Fruit fly (Drosophila melanogaster) whole organism, embryonic: ENCODE data around the gene CG15880.

Source experiments
- Abd-B ChIP-seq: fragments of 200-800 bp; sonication (Bioruptor generic); optimal IDR thresholded peaks from 2 replicates; lab custom pipeline; 2018; ENCODE audit warnings: missing biosample characterization, mild to moderate bottlenecking, missing genetic modification characterization, moderate library complexity
- Ada2b ChIP-seq: fragments of 200-800 bp; sonication (Bioruptor generic); IDR thresholded peaks from 2 replicates; pipeline ENCODE4 v1.3.6; 2022; ENCODE audit warnings: missing biosample characterization, missing genetic modification characterization
- CG10147 ChIP-seq: fragments of 200-800 bp; sonication (Bioruptor generic); optimal IDR thresholded peaks from 2 replicates; lab custom pipeline; 2019; ENCODE audit warnings: missing biosample characterization, mild to moderate bottlenecking, missing genetic modification characterization, moderate library complexity
- CG11247 ChIP-seq: fragments of 200-800 bp; sonication (Bioruptor generic); IDR thresholded peaks from 2 replicates; pipeline ENCODE4 v1.3.6; 2022; ENCODE audit warnings: missing biosample characterization, missing genetic modification characterization
- CG11504 ChIP-seq: fragments of 200-800 bp; sonication (Bioruptor generic); optimal IDR thresholded peaks from 3 replicates; lab custom pipeline; 2019; ENCODE audit warnings: missing biosample characterization, mild to moderate bottlenecking, missing genetic modification characterization, moderate library complexity
- CG11723 ChIP-seq: fragments of 200-800 bp; sonication (Bioruptor generic); optimal IDR thresholded peaks from 2 replicates; lab custom pipeline; 2017; ENCODE audit warnings: missing biosample characterization, mild to moderate bottlenecking, missing genetic modification characterization
- CG12236 ChIP-seq: fragments of 200-800 bp; sonication (Bioruptor generic); optimal IDR thresholded peaks from 2 replicates; lab custom pipeline; 2016; ENCODE audit warnings: missing biosample characterization, missing genetic modification characterization
- CG13287 ChIP-seq: fragments of 200-800 bp; sonication (Bioruptor generic); IDR thresholded peaks from 2 replicates; pipeline ENCODE4 v1.3.6; 2022; ENCODE audit warnings: missing biosample characterization, missing genetic modification characterization; ENCODE audit not compliant: partially characterized antibody
- CG15696 ChIP-seq: fragments of 200-800 bp; sonication (Bioruptor generic); optimal IDR thresholded peaks from 2 replicates; lab custom pipeline; 2019; ENCODE audit warnings: missing biosample characterization, mild to moderate bottlenecking, missing genetic modification characterization, moderate library complexity
- CG17359 ChIP-seq: fragments of 200-800 bp; sonication (Bioruptor generic); optimal IDR thresholded peaks from 3 replicates; lab custom pipeline; 2018; ENCODE audit warnings: missing biosample characterization, mild to moderate bottlenecking, missing genetic modification characterization, moderate library complexity
- CG18011 ChIP-seq: fragments of 200-800 bp; sonication (Bioruptor generic); optimal IDR thresholded peaks from 2 replicates; lab custom pipeline; 2017; ENCODE audit warnings: missing biosample characterization, missing genetic modification characterization, mild to moderate bottlenecking, moderate library complexity, missing genotype
- CG18599 ChIP-seq: fragments of 200-800 bp; sonication (Bioruptor generic); optimal IDR thresholded peaks from 3 replicates; lab custom pipeline; 2017; ENCODE audit warnings: missing biosample characterization, missing genetic modification characterization, mild to moderate bottlenecking, moderate library complexity, missing genetic modification reagents
- CG30431 ChIP-seq: fragments of 200-800 bp; sonication (Bioruptor generic); optimal IDR thresholded peaks from 2 replicates; lab custom pipeline; 2017; ENCODE audit warnings: missing biosample characterization, missing genetic modification characterization
- CG33213 ChIP-seq: fragments of 200-800 bp; sonication (Bioruptor generic); optimal IDR thresholded peaks from 3 replicates; lab custom pipeline; 2016; ENCODE audit warnings: missing biosample characterization, missing genetic modification characterization
- CG33557 ChIP-seq: fragments of 200-800 bp; sonication (Bioruptor generic); optimal IDR thresholded peaks from 2 replicates; lab custom pipeline; 2019; ENCODE audit warnings: missing biosample characterization, mild to moderate bottlenecking, missing genetic modification characterization, moderate library complexity
- CG34376 ChIP-seq: fragments of 200-800 bp; sonication (Bioruptor generic); optimal IDR thresholded peaks from 2 replicates; lab custom pipeline; 2018; ENCODE audit warnings: missing biosample characterization, mild to moderate bottlenecking, missing genetic modification characterization
- CG34422 ChIP-seq: fragments of 200-800 bp; sonication (Bioruptor generic); IDR thresholded peaks from 3 replicates; pipeline ENCODE4 v1.3.6; 2022; ENCODE audit warnings: missing biosample characterization, missing genetic modification characterization
- CG4707 ChIP-seq: fragments of 200-800 bp; sonication (Bioruptor generic); optimal IDR thresholded peaks from 2 replicates; lab custom pipeline; 2018; ENCODE audit warnings: missing biosample characterization, mild to moderate bottlenecking, missing genetic modification characterization, moderate library complexity
- CG4730 ChIP-seq: fragments of 200-800 bp; sonication (Bioruptor generic); IDR thresholded peaks from 2 replicates; pipeline ENCODE4 v1.3.6; 2022; ENCODE audit warnings: missing biosample characterization, missing genetic modification characterization
- CG4854 ChIP-seq: fragments of 200-800 bp; sonication (Bioruptor generic); optimal IDR thresholded peaks from 2 replicates; lab custom pipeline; 2016; ENCODE audit warnings: missing biosample characterization, missing genetic modification characterization, inconsistent platforms
- CG9797 ChIP-seq: fragments of 200-800 bp; sonication (Bioruptor generic); optimal IDR thresholded peaks from 3 replicates; lab custom pipeline; 2018; ENCODE audit warnings: missing biosample characterization, mild to moderate bottlenecking, missing genetic modification characterization
- CG9817 ChIP-seq: fragments of 200-800 bp; sonication (Bioruptor generic); optimal IDR thresholded peaks from 2 replicates; lab custom pipeline; 2018; ENCODE audit warnings: missing biosample characterization, mild to moderate bottlenecking, missing genetic modification characterization, moderate library complexity
- D19B ChIP-seq: fragments of 200-800 bp; sonication (Bioruptor generic); optimal IDR thresholded peaks from 2 replicates; lab custom pipeline; 2017; ENCODE audit warnings: missing biosample characterization, mild to moderate bottlenecking, missing genetic modification characterization
- Drgx ChIP-seq: fragments of 200-800 bp; sonication (Bioruptor generic); IDR thresholded peaks from 2 replicates; pipeline ENCODE4 v1.3.6; 2022; ENCODE audit warnings: missing biosample characterization, missing genetic modification characterization
- ERR ChIP-seq: fragments of 200-800 bp; sonication (Bioruptor generic); optimal IDR thresholded peaks from 2 replicates; lab custom pipeline; 2016; ENCODE audit warnings: missing biosample characterization, missing genetic modification characterization
- Hr3 ChIP-seq: fragments of 200-800 bp; sonication (Bioruptor generic); optimal IDR thresholded peaks from 3 replicates; lab custom pipeline; 2016; ENCODE audit warnings: missing biosample characterization, missing genetic modification characterization
- NfI ChIP-seq: fragments of 200-800 bp; sonication (Bioruptor generic); optimal IDR thresholded peaks from 3 replicates; lab custom pipeline; 2018; ENCODE audit warnings: missing biosample characterization, mild to moderate bottlenecking, missing genetic modification characterization, moderate library complexity
- Scr ChIP-seq: fragments of 200-800 bp; sonication (Bioruptor generic); IDR thresholded peaks from 2 replicates; pipeline ENCODE4 v1.3.6; 2022; ENCODE audit warnings: missing biosample characterization, missing genetic modification characterization; ENCODE audit not compliant: partially characterized antibody
- Sox102F ChIP-seq: fragments of 200-800 bp; sonication (Bioruptor generic); optimal IDR thresholded peaks from 2 replicates; lab custom pipeline; 2018; ENCODE audit warnings: missing biosample characterization, mild to moderate bottlenecking, missing genetic modification characterization, moderate library complexity
- Spps ChIP-seq: fragments of 200-800 bp; sonication (Bioruptor generic); optimal IDR thresholded peaks from 2 replicates; lab custom pipeline; 2018; ENCODE audit warnings: missing biosample characterization, mild to moderate bottlenecking, missing genetic modification characterization
- TFAM ChIP-seq: fragments of 200-800 bp; sonication (Bioruptor generic); optimal IDR thresholded peaks from 2 replicates; lab custom pipeline; 2017; ENCODE audit warnings: missing biosample characterization, missing genetic modification characterization, inconsistent platforms
- Usf ChIP-seq: fragments of 200-800 bp; sonication (Bioruptor generic); optimal IDR thresholded peaks from 2 replicates; lab custom pipeline; 2017; ENCODE audit warnings: missing genotype, missing biosample characterization, missing genetic modification characterization
- YL-1 ChIP-seq: fragments of 200-800 bp; sonication (Bioruptor generic); optimal IDR thresholded peaks from 3 replicates; lab custom pipeline; 2017; ENCODE audit warnings: missing biosample characterization, mild to moderate bottlenecking, missing genetic modification characterization
- chm ChIP-seq: fragments of 200-800 bp; sonication (Bioruptor generic); IDR thresholded peaks from 2 replicates; pipeline ENCODE4 v1.3.6; 2022; ENCODE audit warnings: missing biosample characterization, missing genetic modification characterization
- esg ChIP-seq: fragments of 200-800 bp; sonication (Bioruptor generic); conservative IDR thresholded peaks from 2 replicates; pipeline ENCODE4 v1.3.6; 2022; ENCODE audit warnings: missing biosample characterization, missing genetic modification characterization
- grn ChIP-seq: fragments of 200-800 bp; sonication (Bioruptor generic); optimal IDR thresholded peaks from 3 replicates; lab custom pipeline; 2017; ENCODE audit warnings: missing biosample characterization, missing genetic modification characterization
- gsb-n ChIP-seq: fragments of 200-800 bp; sonication (Bioruptor generic); optimal IDR thresholded peaks from 3 replicates; lab custom pipeline; 2018; ENCODE audit warnings: missing biosample characterization, mild to moderate bottlenecking, missing genetic modification characterization
- inv ChIP-seq: fragments of 200-800 bp; sonication (Bioruptor generic); IDR thresholded peaks from 2 replicates; pipeline ENCODE4 v1.3.6; 2022; ENCODE audit warnings: missing biosample characterization, missing genetic modification characterization; ENCODE audit not compliant: partially characterized antibody
- jing ChIP-seq: fragments of 200-800 bp; sonication (Bioruptor generic); optimal IDR thresholded peaks from 2 replicates; lab custom pipeline; 2018; ENCODE audit warnings: missing biosample characterization, mild to moderate bottlenecking, missing genetic modification characterization
- knrl ChIP-seq: fragments of 200-800 bp; sonication (Bioruptor generic); IDR thresholded peaks from 3 replicates; pipeline ENCODE4 v1.3.6; 2022; ENCODE audit warnings: missing biosample characterization, missing genetic modification characterization; ENCODE audit not compliant: partially characterized antibody
- lov ChIP-seq, 2 experiments: fragments of 200-800 bp in 1 of 2; fragments of >200 bp in 1 of 2; sonication (Bioruptor generic) in 1 of 2; IDR thresholded peaks in 1 of 2; optimal IDR thresholded peaks in 1 of 2; 2 replicates in 1 of 2; 3 replicates in 1 of 2; pipeline versions ENCODE4 v1.3.6 to Lab custom; 2017 to 2022; ENCODE audit warnings: missing biosample characterization in 1 of 2, missing genetic modification characterization in 1 of 2
- mirr ChIP-seq: fragments of 200-800 bp; sonication (Bioruptor generic); optimal IDR thresholded peaks from 3 replicates; lab custom pipeline; 2018; ENCODE audit warnings: missing biosample characterization, mild to moderate bottlenecking, missing genetic modification characterization
- pan ChIP-seq, 4 experiments: fragments of >200 bp in 3 of 4; fragments of 200-800 bp in 1 of 4; sonication (Bioruptor generic) in 1 of 4; optimal IDR thresholded peaks in 3 of 4; IDR thresholded peaks in 1 of 4; 2 replicates each; pipeline versions ENCODE4 v1.3.6 to Lab custom; 2017 to 2022; ENCODE audit warnings: missing biosample characterization in 2 of 4, missing genetic modification characterization in 2 of 4, mixed read lengths in 1 of 4
- scrt ChIP-seq: fragments of 200-800 bp; sonication (Bioruptor generic); optimal IDR thresholded peaks from 2 replicates; lab custom pipeline; 2018; ENCODE audit warnings: missing biosample characterization, mild to moderate bottlenecking, missing genetic modification characterization, moderate library complexity
- slp2 ChIP-seq: fragments of 200-800 bp; sonication (Bioruptor generic); optimal IDR thresholded peaks from 2 replicates; lab custom pipeline; 2016; ENCODE audit warnings: missing biosample characterization, missing genetic modification characterization
- so ChIP-seq: fragments of 200-800 bp; sonication (Bioruptor generic); IDR thresholded peaks from 3 replicates; pipeline ENCODE4 v1.3.6; 2022; ENCODE audit warnings: missing biosample characterization, missing genetic modification characterization
- zen2 ChIP-seq: fragments of 200-800 bp; sonication (Bioruptor generic); IDR thresholded peaks from 3 replicates; pipeline ENCODE4 v1.3.6; 2022; ENCODE audit warnings: missing biosample characterization, missing genetic modification characterization; ENCODE audit not compliant: partially characterized antibody
- zfh2 ChIP-seq: fragments of 200-800 bp; sonication (Bioruptor generic); optimal IDR thresholded peaks from 2 replicates; lab custom pipeline; 2016; ENCODE audit warnings: missing biosample characterization, missing genetic modification characterization

CG15880 gene

DNA sequence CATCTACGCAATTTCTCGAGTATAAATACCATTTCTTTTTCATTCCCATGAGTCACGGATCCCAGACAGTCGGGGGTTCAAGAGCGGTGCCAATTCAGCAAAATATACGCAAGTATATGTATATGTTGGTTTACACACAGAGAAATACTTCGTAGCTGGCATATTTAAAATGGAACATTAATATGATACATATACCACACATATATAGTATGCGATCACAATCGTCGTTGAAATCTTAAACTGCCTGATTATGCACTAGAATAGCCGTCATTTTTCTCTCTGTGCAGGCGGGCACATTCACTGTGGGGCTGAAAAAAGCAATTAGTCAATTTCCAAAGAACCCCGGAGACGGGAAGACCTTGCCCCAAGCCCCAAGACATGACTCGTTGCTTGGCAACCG lies 24.0 kb upstream of the CG15880 start (continued):
- TF ChIP-seq CG17359 (tag; lab: Kevin White, UChicago) = peak; percentile 70
- no peak for TF ChIP-seq lov (optimal IDR thresholded peaks at IDR 0.05; lab: Kevin White, UChicago)
- peak; percentile 72; the same call in 1 of the 3 replicates for TF ChIP-seq lov (GFP tag; IDR thresholded peaks at IDR 0.05; lab: Robert Waterston, UW)
- no peak for TF ChIP-seq CG13287
- no peak for TF ChIP-seq grn (GFP tag; lab: Kevin White, UChicago)
- TF ChIP-seq scrt (GFP tag; lab: Kevin White, UChicago) = peak; percentile 63
- no peak for TF ChIP-seq CG15696
- TF ChIP-seq inv (GFP tag; lab: Robert Waterston, UW) = no peak
- TF ChIP-seq so (GFP tag; lab: Robert Waterston, UW) = peak; percentile 78
- peak; percentile 53 for TF ChIP-seq CG30431 (GFP tag; lab: Kevin White, UChicago)
- peak; percentile 51 for TF ChIP-seq Abd-B (GFP tag; lab: Kevin White, UChicago)
- peak; percentile 44 for TF ChIP-seq Usf (GFP tag; lab: Kevin White, UChicago)
- no peak for TF ChIP-seq CG9797
- peak; percentile 54 for TF ChIP-seq CG11723
- no peak for TF ChIP-seq YL-1 (GFP tag; lab: Kevin White, UChicago)
- TF ChIP-seq CG9817 (tag; lab: Kevin White, UChicago) = peak; percentile 66
- TF ChIP-seq CG33213 (GFP tag; lab: Kevin White, UChicago) = no peak
- TF ChIP-seq D19B (GFP tag; lab: Kevin White, UChicago) = peak; percentile 44
- peak; percentile 51; the same call in 1 of the 2 replicates for TF ChIP-seq CG4730
- no peak for TF ChIP-seq jing (GFP tag; lab: Kevin White, UChicago)
- TF ChIP-seq gsb-n (tag; lab: Kevin White, UChicago) = no peak
- TF ChIP-seq Spps (tag; lab: Kevin White, UChicago) = peak; percentile 28
- TF ChIP-seq CG34422 = peak; percentile 68; the same call in 1 of the 3 replicates
- TF ChIP-seq Ada2b (GFP tag; lab: Robert Waterston, UW) = peak; percentile 82
- TF ChIP-seq slp2 = no peak
- TF ChIP-seq CG18599 (GFP tag; lab: Kevin White, UChicago) = peak; percentile 85
- peak; percentile 19 for TF ChIP-seq CG12236 (GFP tag; lab: Kevin White, UChicago)
- peak; percentile 94 for TF ChIP-seq Drgx
- TF ChIP-seq CG4854 (GFP tag; lab: Kevin White, UChicago) = peak; percentile 48
- peak; percentile 74 for TF ChIP-seq CG11504 (tag; lab: Kevin White, UChicago)
- no peak for TF ChIP-seq TFAM
- peak; percentile 70 for TF ChIP-seq NfI (GFP tag; lab: Kevin White, UChicago)
- TF ChIP-seq CG10147 (GFP tag; lab: Kevin White, UChicago) = peak; percentile 57
- no peak for TF ChIP-seq CG33557 (GFP tag; lab: Kevin White, UChicago)
- TF ChIP-seq CG18011 (GFP tag; lab: Kevin White, UChicago) = peak; percentile 47
- peak; percentile 49 for TF ChIP-seq mirr (GFP tag; lab: Kevin White, UChicago)
- TF ChIP-seq CG11247 (GFP tag; lab: Robert Waterston, UW) = peak; percentile 82
- peak; percentile 11 for TF ChIP-seq CG4707 (GFP tag; lab: Kevin White, UChicago)
- no peak for TF ChIP-seq pan (optimal IDR thresholded peaks at IDR 0.05; lab: Kevin White, UChicago)
- peak in 1 of 2 experiments; percentile 83 for TF ChIP-seq pan (GFP tag; optimal IDR thresholded peaks at IDR 0.05 in 1 of 2, IDR thresholded peaks at IDR 0.05 in 1 of 2)
- no peak for TF ChIP-seq knrl
- TF ChIP-seq ERR (GFP tag; lab: Kevin White, UChicago) = no peak
- no peak for TF ChIP-seq zen2
- peak; percentile 55 for TF ChIP-seq CG34376 (GFP tag; lab: Kevin White, UChicago)
- TF ChIP-seq Hr3 (GFP tag; lab: Kevin White, UChicago) = peak; percentile 61
- TF ChIP-seq Sox102F (GFP tag; lab: Kevin White, UChicago) = peak; percentile 77
- peak; percentile 84 for TF ChIP-seq esg
- TF ChIP-seq Scr = no peak
- TF ChIP-seq zfh2 (GFP tag; lab: Kevin White, UChicago) = peak; percentile 71
- TF ChIP-seq chm (GFP tag; lab: Robert Waterston, UW) = peak; percentile 70
